Worm (Caenorhabditis elegans) whole organism, late embryonic: ENCODE results near the gene F09E5.8.
A peak's percentile ranks its signal among the peaks of the same experiment; 100 is the strongest.

Experiments
- C08G9.2 ChIP-seq: sonication (generic microtip); optimal IDR thresholded peaks from 2 replicates; lab custom pipeline; 2016; ENCODE audit warnings: mild to moderate bottlenecking, missing genetic modification characterization, moderate library complexity, missing compliant biosample characterization
- F13H6.1 ChIP-seq: sonication (generic microtip); optimal IDR thresholded peaks from 2 replicates; lab custom pipeline; 2016; ENCODE audit warnings: missing genetic modification characterization, missing compliant biosample characterization
- T23F11.4 ChIP-seq: fragments of 200-800 bp; sonication (Bioruptor generic); optimal IDR thresholded peaks from 2 replicates; lab custom pipeline; 2018; ENCODE audit warnings: mild to moderate bottlenecking, missing genetic modification characterization, missing compliant biosample characterization
- Y22D7AL.16 ChIP-seq: sonication (generic microtip); optimal IDR thresholded peaks from 2 replicates; lab custom pipeline; 2016; ENCODE audit warnings: missing genetic modification characterization, missing compliant biosample characterization
- ahr-1 ChIP-seq: sonication (generic microtip); optimal IDR thresholded peaks from 2 replicates; lab custom pipeline; 2016; ENCODE audit warnings: missing genetic modification characterization, missing compliant biosample characterization
- ama-1 ChIP-seq: fragments of 150-350 bp; optimal IDR thresholded peaks from 2 replicates; lab custom pipeline; 2014
- ceh-18 ChIP-seq: sonication (generic microtip); optimal IDR thresholded peaks from 2 replicates; lab custom pipeline; 2016; ENCODE audit warnings: missing genetic modification characterization, missing compliant biosample characterization
- ceh-19 ChIP-seq: fragments of 200-800 bp; sonication (Bioruptor generic); optimal IDR thresholded peaks from 2 replicates; lab custom pipeline; 2018; ENCODE audit warnings: mild to moderate bottlenecking, missing genetic modification characterization, missing compliant biosample characterization
- ceh-24 ChIP-seq: sonication (generic microtip); optimal IDR thresholded peaks from 2 replicates; lab custom pipeline; 2016; ENCODE audit warnings: mild to moderate bottlenecking, missing genetic modification characterization, missing compliant biosample characterization
- ceh-30 ChIP-seq: fragments of 150-350 bp; optimal IDR thresholded peaks from 2 replicates; lab custom pipeline; 2014; ENCODE audit warnings: missing biosample characterization, missing genetic modification characterization
- ceh-31 ChIP-seq: sonication (generic microtip); optimal IDR thresholded peaks from 2 replicates; lab custom pipeline; 2016; ENCODE audit warnings: missing genetic modification characterization, missing compliant biosample characterization
- ceh-45 ChIP-seq: fragments of 200-800 bp; sonication (Bioruptor generic); IDR thresholded peaks from 2 replicates; pipeline ENCODE4 v1.3.6; 2022; ENCODE audit warnings: missing genetic modification reagents, missing genetic modification characterization, missing compliant biosample characterization
- ceh-9 ChIP-seq: sonication (generic microtip); optimal IDR thresholded peaks from 2 replicates; lab custom pipeline; 2016; ENCODE audit warnings: mild to moderate bottlenecking, missing genetic modification characterization, inconsistent platforms, missing compliant biosample characterization
- che-1 ChIP-seq: sonication (generic microtip); optimal IDR thresholded peaks from 2 replicates; lab custom pipeline; 2016; ENCODE audit warnings: mild to moderate bottlenecking, missing genetic modification characterization, missing compliant biosample characterization
- dmd-4 ChIP-seq: sonication (generic microtip); optimal IDR thresholded peaks from 2 replicates; lab custom pipeline; 2016; ENCODE audit warnings: borderline replicate concordance, missing genetic modification characterization, missing compliant biosample characterization
- dve-1 ChIP-seq: sonication (generic microtip); optimal IDR thresholded peaks from 2 replicates; lab custom pipeline; 2017; ENCODE audit warnings: antibody characterized with exemption, mild to moderate bottlenecking, missing genetic modification characterization, missing compliant biosample characterization
- elt-4 ChIP-seq: sonication (generic microtip); optimal IDR thresholded peaks from 2 replicates; lab custom pipeline; 2016; ENCODE audit warnings: missing genetic modification characterization, missing compliant biosample characterization
- eyg-1 ChIP-seq: sonication (generic microtip); optimal IDR thresholded peaks from 2 replicates; lab custom pipeline; 2016; ENCODE audit warnings: missing genotype, missing genetic modification characterization, missing compliant biosample characterization
- fax-1 ChIP-seq: sonication (generic microtip); optimal IDR thresholded peaks from 2 replicates; lab custom pipeline; 2016; ENCODE audit warnings: missing genotype, missing genetic modification characterization, missing compliant biosample characterization
- fkh-6 ChIP-seq: sonication (generic microtip); optimal IDR thresholded peaks from 2 replicates; lab custom pipeline; 2016; ENCODE audit warnings: missing genetic modification characterization, missing compliant biosample characterization
- gmeb-2 ChIP-seq: sonication (generic microtip); optimal IDR thresholded peaks from 2 replicates; lab custom pipeline; 2016; ENCODE audit warnings: missing genetic modification characterization, inconsistent platforms, missing compliant biosample characterization
- hlh-15 ChIP-seq: sonication (generic microtip); optimal IDR thresholded peaks from 2 replicates; lab custom pipeline; 2016; ENCODE audit warnings: missing genetic modification characterization, missing compliant biosample characterization
- hlh-30 ChIP-seq: sonication (generic microtip); optimal IDR thresholded peaks from 2 replicates; lab custom pipeline; 2017; ENCODE audit warnings: antibody characterized with exemption, missing genetic modification characterization, missing compliant biosample characterization; ENCODE audit not compliant: insufficient read depth
- hlh-8 ChIP-seq: sonication (generic microtip); optimal IDR thresholded peaks from 2 replicates; lab custom pipeline; 2016; ENCODE audit warnings: missing genotype, missing genetic modification characterization, missing compliant biosample characterization
- lin-11 ChIP-seq: fragments of 200-800 bp; sonication (Bioruptor generic); optimal IDR thresholded peaks from 2 replicates; lab custom pipeline; 2018; ENCODE audit warnings: mild to moderate bottlenecking, missing genetic modification characterization, missing compliant biosample characterization
- madf-2 ChIP-seq: sonication (generic microtip); optimal IDR thresholded peaks from 2 replicates; lab custom pipeline; 2017; ENCODE audit warnings: missing genetic modification characterization, missing compliant biosample characterization
- nfya-1 ChIP-seq: sonication (generic microtip); optimal IDR thresholded peaks from 2 replicates; lab custom pipeline; 2017; ENCODE audit warnings: missing genetic modification characterization, mild to moderate bottlenecking, missing compliant biosample characterization, antibody characterized with exemption, moderate library complexity
- nhr-11 ChIP-seq: fragments of 150-350 bp; optimal IDR thresholded peaks from 2 replicates; lab custom pipeline; 2014; ENCODE audit warnings: missing biosample characterization, missing genetic modification characterization
- nhr-232 ChIP-seq: sonication (generic microtip); optimal IDR thresholded peaks from 2 replicates; lab custom pipeline; 2016; ENCODE audit warnings: missing genetic modification characterization, missing compliant biosample characterization
- npax-4 ChIP-seq: sonication (generic microtip); optimal IDR thresholded peaks from 2 replicates; lab custom pipeline; 2016; ENCODE audit warnings: missing genetic modification characterization, missing compliant biosample characterization
- pax-1 ChIP-seq: fragments of 150-350 bp; optimal IDR thresholded peaks from 2 replicates; lab custom pipeline; 2014; ENCODE audit warnings: missing biosample characterization, missing genetic modification characterization
- pha-4 ChIP-seq: fragments of 150-350 bp; optimal IDR thresholded peaks from 2 replicates; lab custom pipeline; 2018; ENCODE audit warnings: missing biosample characterization, missing genetic modification reagents, missing genetic modification characterization
- pros-1 ChIP-seq: fragments of 150-350 bp; optimal IDR thresholded peaks from 2 replicates; lab custom pipeline; 2014; ENCODE audit warnings: missing biosample characterization, missing genetic modification reagents, missing genetic modification characterization
- ref-2 ChIP-seq: sonication (generic microtip); optimal IDR thresholded peaks from 2 replicates; lab custom pipeline; 2016; ENCODE audit warnings: missing genetic modification characterization, missing compliant biosample characterization
- sox-2 ChIP-seq: fragments of 200-800 bp; sonication (Bioruptor generic); IDR thresholded peaks from 2 replicates; pipeline ENCODE4 v1.3.6; 2022; ENCODE audit warnings: missing genetic modification reagents, missing genetic modification characterization, missing compliant biosample characterization
- sox-4 ChIP-seq: sonication (generic microtip); optimal IDR thresholded peaks from 2 replicates; lab custom pipeline; 2017; ENCODE audit warnings: mild to moderate bottlenecking, missing genetic modification characterization, inconsistent platforms, missing compliant biosample characterization
- tbx-2 ChIP-seq: sonication (generic microtip); optimal IDR thresholded peaks from 2 replicates; lab custom pipeline; 2016; ENCODE audit warnings: missing genetic modification characterization, missing compliant biosample characterization
- ttx-3 ChIP-seq: sonication (generic microtip); optimal IDR thresholded peaks from 2 replicates; lab custom pipeline; 2016; ENCODE audit warnings: missing genetic modification reagents, missing genetic modification characterization, missing compliant biosample characterization
- unc-3 ChIP-seq, 2 experiments: fragments of 200-800 bp in 1 of 2; sonication (Bioruptor generic) in 1 of 2; sonication (generic microtip) in 1 of 2; conservative IDR thresholded peaks in 1 of 2; optimal IDR thresholded peaks in 1 of 2; 2 replicates each; pipeline versions ENCODE4 v1.3.6 to Lab custom; 2016 to 2022; ENCODE audit warnings: missing compliant biosample characterization in 2 of 2, missing genetic modification characterization in 2 of 2, missing genetic modification reagents in 1 of 2
- unc-42 ChIP-seq: sonication (generic microtip); optimal IDR thresholded peaks from 2 replicates; lab custom pipeline; 2016; ENCODE audit warnings: missing genotype, missing genetic modification characterization, missing compliant biosample characterization
- unc-55 ChIP-seq: sonication (generic microtip); optimal IDR thresholded peaks from 2 replicates; lab custom pipeline; 2017; ENCODE audit warnings: missing biosample characterization, missing genetic modification reagents, missing genetic modification characterization
- zip-5 ChIP-seq: sonication (generic microtip); optimal IDR thresholded peaks from 2 replicates; lab custom pipeline; 2016; ENCODE audit warnings: missing genetic modification characterization, missing compliant biosample characterization

The F09E5.8 gene

DNA sequence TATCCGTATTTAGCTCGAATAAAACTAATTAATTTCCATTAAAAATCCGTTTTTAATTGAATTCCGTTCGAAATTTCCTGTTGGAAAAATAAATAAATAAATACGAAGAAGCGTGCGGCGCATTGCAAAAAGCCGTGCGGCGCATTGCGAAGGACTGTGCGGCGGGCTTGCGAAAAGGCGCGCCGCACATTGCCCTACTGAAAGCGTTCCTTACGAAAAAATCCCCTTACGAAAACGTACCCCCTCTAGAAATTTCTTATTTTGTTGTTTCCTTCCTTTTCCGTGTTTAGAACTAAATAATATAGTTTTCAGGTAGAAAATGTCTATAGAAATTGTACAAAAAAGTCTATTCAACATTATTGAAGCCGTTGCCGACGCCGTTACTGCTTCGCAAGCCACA is at the start of gene F09E5.8:
F09E5.8 (plus strand) TSS at position 313 of the 400 bp plus-strand sequence.
- TF ChIP-seq ceh-45 (GFP tag; lab: Robert Waterston, UW) = peak; percentile 41; the same call in 1 of the 2 replicates
- TF ChIP-seq, all 69 proteins: peak for 1; not testable (repeated sequence) for 68

DNA sequence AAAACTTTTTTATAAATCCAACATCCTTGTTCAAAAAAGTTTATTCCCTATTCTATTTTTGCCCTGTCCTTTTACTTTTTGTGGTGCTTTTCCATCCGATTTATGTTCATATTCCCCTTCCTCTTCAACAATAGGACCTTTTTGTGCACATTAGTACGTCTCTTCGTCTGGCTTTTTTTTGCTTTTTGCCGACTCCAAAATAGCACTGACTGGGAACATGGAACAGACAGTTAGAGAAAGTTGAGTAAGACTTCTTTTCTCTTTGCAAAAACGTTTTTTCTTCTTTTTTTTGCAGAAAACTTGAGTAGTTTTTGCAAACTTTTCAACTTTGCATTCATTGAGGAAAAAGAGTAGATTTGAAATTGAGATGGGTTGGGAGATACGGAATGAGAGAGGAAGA is 48.7 kb upstream of the F09E5.8 start:
- TF ChIP-seq ref-2 (tag; lab: Kevin White, UChicago) (no peak), gmeb-2 (no peak), pax-1 (no peak), ceh-19 (GFP tag; lab: Kevin White, UChicago) (no peak), ttx-3 (no peak), dmd-4 (no peak), nfya-1 (tag; lab: Kevin White, UChicago) (no peak), hlh-15 (no peak), ama-1 (no peak), ceh-24 (tag; lab: Kevin White, UChicago) (no peak), zip-5 (tag; lab: Kevin White, UChicago) (no peak), npax-4 (tag; lab: Kevin White, UChicago) (no peak)

- TF ChIP-seq fkh-6 (tag; lab: Kevin White, UChicago) (no peak), dve-1 (no peak), hlh-15 (no peak), unc-42 (no peak)
Observed at ce11 chrII:5305121-5305520, 45.3 kb upstream of the F09E5.8 start.

DNA sequence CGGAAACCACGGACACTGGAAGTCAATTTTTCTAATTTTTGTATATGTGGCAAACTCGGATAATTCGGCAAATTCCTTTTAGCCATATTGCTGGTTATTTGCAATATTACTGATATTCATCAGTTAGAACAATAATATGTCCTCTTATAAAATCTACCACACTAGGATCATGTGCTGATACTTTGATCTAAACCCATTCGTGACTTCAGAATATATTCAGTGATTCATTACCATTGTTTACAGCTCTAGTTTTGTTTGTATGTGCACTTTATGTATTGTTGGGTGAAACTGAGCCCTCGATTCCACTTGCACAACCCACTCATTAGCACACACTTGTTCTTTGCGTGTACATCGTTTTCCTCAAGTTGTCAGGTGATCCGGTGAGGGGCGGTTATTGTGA is 44.3 kb upstream of the F09E5.8 start:
- TF ChIP-seq F13H6.1 (tag; lab: Kevin White, UChicago) (no peak), nhr-232 (tag; lab: Kevin White, UChicago) (no peak), eyg-1 (no peak), pha-4 (tag; lab: Kevin White, UChicago) (no peak), npax-4 (tag; lab: Kevin White, UChicago) (no peak), pros-1 (tag; lab: Kevin White, UChicago) (no peak), unc-3 (GFP tag; conservative IDR thresholded peaks at IDR 0.05; lab: Robert Waterston, UW) (no peak), unc-3 (tag; optimal IDR thresholded peaks at IDR 0.05; lab: Kevin White, UChicago) (no peak), ceh-9 (tag; lab: Kevin White, UChicago) (no peak), tbx-2 (tag; lab: Kevin White, UChicago) (no peak), sox-2 (GFP tag; lab: Robert Waterston, UW) (no peak), sox-4 (tag; lab: Kevin White, UChicago) (no peak), ceh-24 (tag; lab: Kevin White, UChicago) (no peak), ceh-18 (no peak), nhr-11 (tag; lab: Kevin White, UChicago) (no peak), elt-4 (tag; lab: Kevin White, UChicago) (no peak), dmd-4 (no peak), ahr-1 (tag; lab: Kevin White, UChicago) (no peak)

DNA sequence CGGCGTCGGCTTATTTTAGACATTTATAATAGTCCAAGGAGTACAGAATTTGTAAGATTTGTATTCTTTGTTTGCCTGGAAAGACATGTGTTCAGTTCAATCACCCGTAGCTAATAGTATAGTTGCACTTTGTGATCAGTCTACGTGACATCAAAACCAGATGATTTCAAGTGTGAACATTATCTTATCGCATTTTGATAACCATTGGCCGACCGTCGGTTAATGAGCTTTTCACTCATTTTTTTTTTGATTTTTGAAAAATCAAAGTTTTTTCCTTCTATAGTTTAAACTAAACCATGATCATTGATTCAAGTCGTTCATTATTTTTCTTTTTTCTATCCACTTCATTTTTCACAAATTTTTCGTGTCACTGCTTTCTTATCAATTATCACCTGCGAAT is 43.3 kb upstream of the F09E5.8 start:
- TF ChIP-seq Y22D7AL.16 (tag; lab: Kevin White, UChicago) = no peak
- no peak for TF ChIP-seq fax-1 (tag; lab: Kevin White, UChicago)
- TF ChIP-seq npax-4 (tag; lab: Kevin White, UChicago) = no peak
- no peak for TF ChIP-seq hlh-30 (tag; lab: Kevin White, UChicago)
- TF ChIP-seq lin-11 (tag; lab: Kevin White, UChicago) = no peak
- TF ChIP-seq che-1 (tag; lab: Kevin White, UChicago) = no peak
- no peak for TF ChIP-seq madf-2 (tag; lab: Kevin White, UChicago)
- TF ChIP-seq pha-4 (tag; lab: Kevin White, UChicago) = no peak
- no peak for TF ChIP-seq ahr-1 (tag; lab: Kevin White, UChicago)
- TF ChIP-seq pros-1 (tag; lab: Kevin White, UChicago) = no peak
- no peak for TF ChIP-seq ceh-31 (tag; lab: Kevin White, UChicago)
- TF ChIP-seq dve-1 = no peak
- no peak for TF ChIP-seq gmeb-2
- TF ChIP-seq unc-55 (GFP tag; lab: Kevin White, UChicago) = no peak
- TF ChIP-seq C08G9.2 (tag; lab: Kevin White, UChicago) = no peak
- TF ChIP-seq T23F11.4 (GFP tag; lab: Kevin White, UChicago) = no peak
- no peak for TF ChIP-seq fkh-6 (tag; lab: Kevin White, UChicago)
- no peak for TF ChIP-seq nhr-11 (tag; lab: Kevin White, UChicago)
- TF ChIP-seq ceh-30 (tag; lab: Kevin White, UChicago) = no peak
- no peak for TF ChIP-seq hlh-8 (tag; lab: Kevin White, UChicago)
